Worm (Caenorhabditis elegans) whole organism, L4 larva: Measurements from ENCODE around the gene kin-24.

Experiments
- Y105C5A.15 ChIP-seq: fragments of 200-800 bp; sonication (Bioruptor generic); IDR thresholded peaks from 2 replicates; pipeline ENCODE4 v1.3.6; 2022; ENCODE audit warnings: missing genetic modification characterization, missing compliant biosample characterization
- aly-2 ChIP-seq: sonication (generic microtip); optimal IDR thresholded peaks from 2 replicates; lab custom pipeline; 2018; ENCODE audit warnings: missing biosample characterization, missing genetic modification characterization
- daf-8 ChIP-seq: fragments of 200-800 bp; sonication (Bioruptor generic); IDR thresholded peaks from 2 replicates; pipeline ENCODE4 v1.3.6; 2022; ENCODE audit warnings: missing genetic modification characterization, missing compliant biosample characterization
- dmd-8 ChIP-seq: fragments of 200-800 bp; sonication (Bioruptor generic); IDR thresholded peaks from 2 replicates; pipeline ENCODE4 v1.3.6; 2022; ENCODE audit warnings: missing genetic modification characterization, missing compliant biosample characterization
- duxl-1 ChIP-seq: sonication (generic microtip); optimal IDR thresholded peaks from 2 replicates; lab custom pipeline; 2016; ENCODE audit warnings: mild to moderate bottlenecking, missing genetic modification characterization, moderate library complexity, missing compliant biosample characterization; ENCODE audit not compliant: poor library complexity
- mxl-3 ChIP-seq: fragments of 200-800 bp; sonication (Bioruptor generic); optimal IDR thresholded peaks from 2 replicates; lab custom pipeline; 2018; ENCODE audit warnings: mild to moderate bottlenecking, missing genetic modification characterization, missing compliant biosample characterization
- nhr-102 ChIP-seq: sonication (generic microtip); optimal IDR thresholded peaks from 2 replicates; lab custom pipeline; 2016; ENCODE audit warnings: mild to moderate bottlenecking, missing genetic modification characterization, moderate library complexity, missing compliant biosample characterization
- nhr-237 ChIP-seq: sonication (generic microtip); optimal IDR thresholded peaks from 2 replicates; lab custom pipeline; 2017; ENCODE audit warnings: missing biosample characterization, missing genetic modification characterization
- pha-4 ChIP-seq, 2 experiments: fragments of 150-350 bp in 1 of 2; fragments of 200-800 bp in 1 of 2; sonication (Bioruptor generic) in 1 of 2; IDR thresholded peaks in 1 of 2; optimal IDR thresholded peaks in 1 of 2; 2 replicates each; pipeline versions ENCODE4 v1.3.6 to Lab custom; 2014 to 2022; ENCODE audit warnings: missing genetic modification characterization in 2 of 2, missing genetic modification reagents in 2 of 2, missing biosample characterization in 1 of 2, missing compliant biosample characterization in 1 of 2
- zip-2 ChIP-seq: fragments of 150-350 bp; optimal IDR thresholded peaks from 2 replicates; lab custom pipeline; 2014; ENCODE audit warnings: missing biosample characterization, missing genetic modification characterization

DNA sequence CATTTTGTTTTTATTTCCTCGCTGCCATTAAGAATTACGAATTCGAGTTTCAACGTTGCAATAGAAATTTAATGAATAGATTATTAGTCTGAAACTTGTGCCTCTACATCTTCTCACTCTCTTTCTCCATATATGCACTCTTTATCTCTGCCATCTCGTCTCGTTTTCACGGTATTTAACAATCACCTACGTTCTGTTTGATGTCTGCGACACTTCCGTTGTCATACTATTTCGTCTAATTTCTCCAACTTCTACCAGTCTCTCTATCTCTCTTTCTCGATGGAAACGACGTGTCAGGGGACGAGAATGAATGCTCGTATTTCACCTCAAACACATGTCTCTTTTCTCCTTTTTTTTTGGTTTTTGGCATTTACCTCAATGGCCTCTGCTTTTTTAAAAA lies 33.0 kb upstream of the kin-24 start:
- TF ChIP-seq zip-2 (no peak), pha-4 (GFP tag; IDR thresholded peaks at IDR 0.05; lab: Robert Waterston, UW) (no peak), pha-4 (tag; optimal IDR thresholded peaks at IDR 0.05; lab: Kevin White, UChicago) (no peak), aly-2 (tag; lab: Kevin White, UChicago) (no peak), daf-8 (no peak), nhr-237 (tag; lab: Kevin White, UChicago) (no peak), dmd-8 (GFP tag; lab: Robert Waterston, UW) (no peak), nhr-102 (tag; lab: Kevin White, UChicago) (no peak), Y105C5A.15 (GFP tag; lab: Robert Waterston, UW) (no peak), mxl-3 (peak; percentile 71), duxl-1 (tag; lab: Kevin White, UChicago) (no peak)
